Worm (Caenorhabditis elegans): ENCODE data around the gene col-173.

DNA sequence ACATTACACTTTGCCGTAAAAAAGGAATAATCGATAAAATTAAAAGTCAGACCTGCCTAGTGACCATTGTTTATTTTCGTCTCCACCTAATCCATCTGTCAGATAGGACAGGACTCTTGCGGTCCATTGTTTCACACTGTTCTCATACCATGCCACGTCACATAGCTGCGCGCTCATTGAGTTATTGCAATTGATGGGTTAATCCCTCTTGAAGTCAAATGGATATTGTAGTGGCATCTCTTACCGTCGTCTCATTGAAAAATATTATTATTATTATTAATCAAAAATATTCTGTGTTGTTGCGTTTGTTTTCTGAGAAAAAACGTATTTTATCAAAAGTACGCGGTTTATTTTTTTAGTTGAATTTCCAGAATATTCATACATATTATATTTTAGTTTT, 10.9 kb upstream of the col-173 start:
- TF ChIP-seq ztf-11 (tag; optimal IDR thresholded peaks at IDR 0.05) = no peak
- TF ChIP-seq ZK546.5 (tag; optimal IDR thresholded peaks at IDR 0.05) = no peak
- no peak for TF ChIP-seq nhr-11 (tag; optimal IDR thresholded peaks at IDR 0.05)
- no peak for TF ChIP-seq zag-1 (tag; optimal IDR thresholded peaks at IDR 0.05)
- no peak for TF ChIP-seq pqm-1 (tag; optimal IDR thresholded peaks at IDR 0.05)
- no peak for TF ChIP-seq nhr-28 (tag; optimal IDR thresholded peaks at IDR 0.05)
- TF ChIP-seq ceh-28 (tag; optimal IDR thresholded peaks at IDR 0.05) = no peak
- TF ChIP-seq elt-2 (tag; optimal IDR thresholded peaks at IDR 0.05) = no peak
